Worm (Caenorhabditis elegans) whole organism, L4 larva: Measurements from ENCODE around the gene srw-119.

ENCODE experiments used
- arid-1 ChIP-seq: fragments of 200-800 bp; sonication (Bioruptor generic); conservative IDR thresholded peaks from 2 replicates; pipeline ENCODE4 v1.3.6; 2022; ENCODE audit warnings: missing genetic modification reagents, missing genetic modification characterization, missing compliant biosample characterization
- unc-62 ChIP-seq, 3 experiments: fragments of 150-350 bp in 1 of 3; sonication (generic microtip); optimal IDR thresholded peaks in 2 of 3; peaks in 1 of 3; 1 replicate in 1 of 3; 2 replicates in 2 of 3; lab custom pipeline; 2014 to 2017; ENCODE audit warnings: missing biosample characterization in 3 of 3, missing genetic modification characterization in 3 of 3, missing genetic modification reagents in 3 of 3, missing genotype in 1 of 3

DNA sequence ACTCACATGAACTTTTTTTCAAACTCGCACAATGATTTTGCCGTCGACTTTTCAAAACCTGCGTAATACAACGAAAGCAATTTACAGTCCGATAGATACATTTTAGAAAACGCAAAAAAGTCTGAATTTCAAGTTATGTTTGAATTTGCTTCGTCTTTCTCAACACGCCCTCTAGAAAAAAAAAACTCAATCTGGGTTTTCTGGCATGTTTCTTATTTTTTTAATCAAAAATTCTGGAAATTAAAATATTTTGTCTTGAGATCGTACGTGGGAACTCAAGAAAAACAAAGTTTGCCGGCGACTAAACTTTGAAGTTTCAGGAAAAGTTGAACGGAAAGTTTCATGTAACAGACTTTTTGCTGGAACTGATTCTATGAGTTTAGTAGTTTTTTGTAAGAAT is 5.8 kb downstream of the srw-119 start, which contains the start of gene srw-115:
- TF ChIP-seq unc-62 (GFP tag; optimal IDR thresholded peaks at IDR 0.05 in 1 of 2; lab: Kevin White, UChicago) = no peak
- no peak for TF ChIP-seq unc-62 (tag; optimal IDR thresholded peaks at IDR 0.05; lab: Kevin White, UChicago)
- TF ChIP-seq arid-1 (GFP tag; lab: Robert Waterston, UW) = no peak
